Worm (Caenorhabditis elegans) whole organism, young adult: ENCODE data around the gene F23B12.1.
A peak's percentile ranks its signal among the peaks of the same experiment; 100 is the strongest.

Source experiments
- B0261.1 ChIP-seq: sonication (generic microtip); optimal IDR thresholded peaks from 2 replicates; lab custom pipeline; 2016; ENCODE audit warnings: mild to moderate bottlenecking, missing genetic modification characterization, moderate library complexity, missing compliant biosample characterization
- B0336.3 ChIP-seq: fragments of 200-800 bp; sonication (Bioruptor generic); IDR thresholded peaks from 2 replicates; pipeline ENCODE4 v1.3.6; 2022; ENCODE audit warnings: missing genetic modification characterization, missing compliant biosample characterization
- C17E4.6 ChIP-seq: fragments of 200-800 bp; sonication (Bioruptor generic); IDR thresholded peaks from 2 replicates; pipeline ENCODE4 v1.3.6; 2022; ENCODE audit warnings: missing genetic modification reagents, missing genetic modification characterization, missing compliant biosample characterization
- F10E7.11 ChIP-seq: sonication (generic microtip); optimal IDR thresholded peaks from 2 replicates; lab custom pipeline; 2017; ENCODE audit warnings: mild to moderate bottlenecking, missing genetic modification characterization, moderate library complexity, missing compliant biosample characterization
- F22D6.2 ChIP-seq: sonication (generic microtip); optimal IDR thresholded peaks from 2 replicates; lab custom pipeline; 2016; ENCODE audit warnings: mild to moderate bottlenecking, missing genetic modification characterization, missing compliant biosample characterization
- F23B12.7 ChIP-seq: sonication (generic microtip); optimal IDR thresholded peaks from 2 replicates; lab custom pipeline; 2017; ENCODE audit warnings: missing genetic modification characterization, mild to moderate bottlenecking, missing compliant biosample characterization, antibody characterized with exemption, moderate library complexity; ENCODE audit not compliant: insufficient read depth
- F37B4.10 ChIP-seq: fragments of 200-800 bp; sonication (Bioruptor generic); IDR thresholded peaks from 2 replicates; pipeline ENCODE4 v1.3.6; 2022; ENCODE audit warnings: missing genetic modification characterization, missing compliant biosample characterization
- T26A5.8 ChIP-seq: sonication (generic microtip); optimal IDR thresholded peaks from 2 replicates; lab custom pipeline; 2016; ENCODE audit warnings: missing genetic modification characterization, missing compliant biosample characterization
- athp-1 ChIP-seq: sonication (generic microtip); optimal IDR thresholded peaks from 2 replicates; lab custom pipeline; 2017; ENCODE audit warnings: mild to moderate bottlenecking, missing genetic modification characterization, missing compliant biosample characterization
- attf-5 ChIP-seq: fragments of 200-800 bp; sonication (Bioruptor generic); optimal IDR thresholded peaks from 2 replicates; lab custom pipeline; 2018; ENCODE audit warnings: mild to moderate bottlenecking, missing genetic modification characterization, missing compliant biosample characterization
- ccch-3 ChIP-seq: fragments of 200-800 bp; sonication (Bioruptor generic); optimal IDR thresholded peaks from 2 replicates; lab custom pipeline; 2018; ENCODE audit warnings: mild to moderate bottlenecking, missing genetic modification characterization, missing compliant biosample characterization
- ceh-100 ChIP-seq: fragments of 200-800 bp; sonication (Bioruptor generic); IDR thresholded peaks from 2 replicates; pipeline ENCODE4 v1.3.6; 2022; ENCODE audit warnings: missing genetic modification reagents, missing genetic modification characterization, missing compliant biosample characterization
- ceh-27 ChIP-seq: fragments of 200-800 bp; sonication (Bioruptor generic); optimal IDR thresholded peaks from 2 replicates; lab custom pipeline; 2018; ENCODE audit warnings: mild to moderate bottlenecking, missing genetic modification characterization, moderate library complexity, missing compliant biosample characterization
- ceh-40 ChIP-seq: fragments of 200-800 bp; sonication (Bioruptor generic); IDR thresholded peaks from 2 replicates; pipeline ENCODE4 v1.3.6; 2022; ENCODE audit warnings: missing genetic modification characterization, missing compliant biosample characterization
- ceh-79 ChIP-seq: sonication (generic microtip); optimal IDR thresholded peaks from 2 replicates; lab custom pipeline; 2017; ENCODE audit warnings: mild to moderate bottlenecking, missing genetic modification characterization, missing compliant biosample characterization
- ceh-91 ChIP-seq: fragments of 200-800 bp; sonication (Bioruptor generic); IDR thresholded peaks from 2 replicates; pipeline ENCODE4 v1.3.6; 2022; ENCODE audit warnings: missing genetic modification reagents, missing genetic modification characterization, missing compliant biosample characterization
- die-1 ChIP-seq: sonication (generic microtip); optimal IDR thresholded peaks from 2 replicates; lab custom pipeline; 2016; ENCODE audit warnings: missing genotype, mild to moderate bottlenecking, missing genetic modification characterization, missing compliant biosample characterization
- dox-1 ChIP-seq: fragments of 200-800 bp; sonication (Bioruptor generic); IDR thresholded peaks from 2 replicates; pipeline ENCODE4 v1.3.6; 2022; ENCODE audit warnings: missing genetic modification reagents, missing genetic modification characterization, missing compliant biosample characterization
- efl-1 ChIP-seq: fragments of 150-350 bp; optimal IDR thresholded peaks from 2 replicates; lab custom pipeline; 2014; ENCODE audit warnings: missing biosample characterization, missing genetic modification reagents, missing genetic modification characterization
- egl-18 ChIP-seq: fragments of 200-800 bp; sonication (Bioruptor generic); IDR thresholded peaks from 2 replicates; pipeline ENCODE4 v1.3.6; 2022; ENCODE audit warnings: missing genetic modification reagents, missing genetic modification characterization, missing compliant biosample characterization
- egrh-3 ChIP-seq: fragments of 200-800 bp; sonication (Bioruptor generic); IDR thresholded peaks from 2 replicates; pipeline ENCODE4 v1.3.6; 2022; ENCODE audit warnings: missing genetic modification reagents, missing genetic modification characterization, missing compliant biosample characterization
- ekl-4 ChIP-seq: fragments of 200-800 bp; sonication (Bioruptor generic); IDR thresholded peaks from 2 replicates; pipeline ENCODE4 v1.3.6; 2022; ENCODE audit warnings: missing genetic modification reagents, missing genetic modification characterization, missing compliant biosample characterization
- ets-4 ChIP-seq: fragments of 200-800 bp; sonication (Bioruptor generic); optimal IDR thresholded peaks from 2 replicates; lab custom pipeline; 2018; ENCODE audit warnings: mild to moderate bottlenecking, missing genetic modification characterization, missing compliant biosample characterization
- gei-17 ChIP-seq: fragments of 200-800 bp; sonication (Bioruptor generic); optimal IDR thresholded peaks from 2 replicates; lab custom pipeline; 2018; ENCODE audit warnings: mild to moderate bottlenecking, missing genetic modification characterization, missing compliant biosample characterization
- hlh-12 ChIP-seq: sonication (generic microtip); optimal IDR thresholded peaks from 2 replicates; lab custom pipeline; 2016; ENCODE audit warnings: missing genetic modification characterization, missing compliant biosample characterization
- hrde-1 ChIP-seq: sonication (generic microtip); optimal IDR thresholded peaks from 2 replicates; lab custom pipeline; 2016; ENCODE audit warnings: missing genetic modification characterization, mild to moderate bottlenecking, missing compliant biosample characterization, moderate library complexity, missing genotype, missing genetic modification reagents, borderline replicate concordance
- hsf-1 ChIP-seq: fragments of 200-800 bp; sonication (Bioruptor generic); IDR thresholded peaks from 2 replicates; pipeline ENCODE4 v1.3.6; 2022; ENCODE audit warnings: missing genetic modification reagents, missing genetic modification characterization, missing compliant biosample characterization
- lag-1 ChIP-seq: fragments of 200-800 bp; sonication (Bioruptor generic); IDR thresholded peaks from 2 replicates; pipeline ENCODE4 v1.3.6; 2022; ENCODE audit warnings: missing genetic modification reagents, missing genetic modification characterization, missing compliant biosample characterization
- lin-26 ChIP-seq: fragments of 200-800 bp; sonication (Bioruptor generic); IDR thresholded peaks from 2 replicates; pipeline ENCODE4 v1.3.6; 2022; ENCODE audit warnings: missing genetic modification reagents, missing genetic modification characterization, missing compliant biosample characterization
- lin-40 ChIP-seq: sonication (generic microtip); optimal IDR thresholded peaks from 2 replicates; lab custom pipeline; 2016; ENCODE audit warnings: missing genetic modification characterization, mild to moderate bottlenecking, missing compliant biosample characterization, missing genotype, missing genetic modification reagents
- lsl-1 ChIP-seq: fragments of 200-800 bp; sonication (Bioruptor generic); optimal IDR thresholded peaks from 2 replicates; lab custom pipeline; 2018; ENCODE audit warnings: mild to moderate bottlenecking, missing genetic modification characterization, moderate library complexity, missing compliant biosample characterization
- lsy-27 ChIP-seq: sonication (generic microtip); optimal IDR thresholded peaks from 2 replicates; lab custom pipeline; 2017; ENCODE audit warnings: missing genetic modification characterization, mild to moderate bottlenecking, missing compliant biosample characterization, antibody characterized with exemption, missing genotype, borderline replicate concordance; ENCODE audit not compliant: insufficient read depth
- madf-6 ChIP-seq: fragments of 200-800 bp; sonication (Bioruptor generic); IDR thresholded peaks from 2 replicates; pipeline ENCODE4 v1.3.6; 2022; ENCODE audit warnings: missing genetic modification reagents, missing genetic modification characterization, missing compliant biosample characterization
- mxl-1 ChIP-seq: sonication (generic microtip); optimal IDR thresholded peaks from 2 replicates; lab custom pipeline; 2016; ENCODE audit warnings: missing genetic modification characterization, missing compliant biosample characterization
- nfya-2 ChIP-seq: fragments of 200-800 bp; sonication (Bioruptor generic); IDR thresholded peaks from 2 replicates; pipeline ENCODE4 v1.3.6; 2022; ENCODE audit warnings: missing genetic modification reagents, missing genetic modification characterization, missing compliant biosample characterization
- nhr-80 ChIP-seq: sonication (generic microtip); optimal IDR thresholded peaks from 2 replicates; lab custom pipeline; 2016; ENCODE audit warnings: missing genetic modification characterization, missing compliant biosample characterization
- rcor-1 ChIP-seq: fragments of 200-800 bp; sonication (Bioruptor generic); IDR thresholded peaks from 2 replicates; pipeline ENCODE4 v1.3.6; 2022; ENCODE audit warnings: missing genetic modification reagents, missing genetic modification characterization, missing compliant biosample characterization
- rec-8 ChIP-seq, 2 experiments: sonication (generic microtip); optimal IDR thresholded peaks; 2 replicates each; lab custom pipeline; 2016; ENCODE audit warnings: mild to moderate bottlenecking in 2 of 2, missing genetic modification characterization in 2 of 2, missing genetic modification reagents in 2 of 2, missing genotype in 2 of 2, missing biosample characterization in 1 of 2, missing compliant biosample characterization in 1 of 2, moderate library complexity in 1 of 2
- rpc-1 ChIP-seq, 2 experiments: fragments of 150-350 bp in 1 of 2; sonication (generic microtip) in 1 of 2; optimal IDR thresholded peaks; 2 replicates each; lab custom pipeline; 2014 to 2018; ENCODE audit warnings: missing biosample characterization in 1 of 2, missing genetic modification characterization in 1 of 2, missing genetic modification reagents in 1 of 2, missing genotype in 1 of 2
- snpc-1.3 ChIP-seq: sonication (generic microtip); optimal IDR thresholded peaks from 2 replicates; lab custom pipeline; 2017; ENCODE audit warnings: missing genetic modification characterization, mild to moderate bottlenecking, missing compliant biosample characterization, antibody characterized with exemption, moderate library complexity, missing genotype, missing genetic modification reagents; ENCODE audit not compliant: insufficient read depth
- snpc-4 ChIP-seq, 5 experiments: fragments of 150-350 bp in 1 of 5; sonication (generic microtip) in 4 of 5; optimal IDR thresholded peaks; 2 replicates each; lab custom pipeline; 2014 to 2018; ENCODE audit warnings: missing genetic modification characterization in 5 of 5, missing biosample characterization in 3 of 5, antibody characterized with exemption in 2 of 5, mild to moderate bottlenecking in 2 of 5, missing compliant biosample characterization in 2 of 5, missing genotype in 2 of 5, moderate library complexity in 2 of 5, missing genetic modification reagents in 1 of 5
- somi-1 ChIP-seq: fragments of 200-800 bp; sonication (Bioruptor generic); optimal IDR thresholded peaks from 2 replicates; lab custom pipeline; 2018; ENCODE audit warnings: mild to moderate bottlenecking, missing genetic modification characterization, missing compliant biosample characterization
- sptf-2 ChIP-seq: fragments of 200-800 bp; sonication (Bioruptor generic); optimal IDR thresholded peaks from 2 replicates; lab custom pipeline; 2018; ENCODE audit warnings: mild to moderate bottlenecking, missing genetic modification characterization, missing compliant biosample characterization
- tlf-1 ChIP-seq: fragments of 200-800 bp; sonication (Bioruptor generic); optimal IDR thresholded peaks from 2 replicates; lab custom pipeline; 2018; ENCODE audit warnings: mild to moderate bottlenecking, missing genetic modification characterization, missing compliant biosample characterization
- zfh-2 ChIP-seq: fragments of 200-800 bp; sonication (Bioruptor generic); conservative IDR thresholded peaks from 2 replicates; pipeline ENCODE4 v1.3.6; 2022; ENCODE audit warnings: missing genetic modification reagents, missing genetic modification characterization, missing compliant biosample characterization
- ztf-25 ChIP-seq: fragments of 200-800 bp; sonication (Bioruptor generic); IDR thresholded peaks from 2 replicates; pipeline ENCODE4 v1.3.6; 2022; ENCODE audit warnings: missing genetic modification reagents, missing genetic modification characterization, missing compliant biosample characterization

The F23B12.1 gene

ce11 chrV:14414964-14415564 is 13.9 kb upstream of the F23B12.1 start, which contains the start of the genes nxf-1 and C15H11.11 (continued):
- no peak for TF ChIP-seq athp-1 (tag; lab: Kevin White, UChicago)
- no peak for TF ChIP-seq rec-8 (tag; optimal IDR thresholded peaks at IDR 0.05; lab: Kevin White, UChicago)
- TF ChIP-seq snpc-4 (GFP tag; optimal IDR thresholded peaks at IDR 0.05; lab: Kevin White, UChicago), result no peak
- peak in 3 of 4 experiments; percentile 50 to 72 (median 61) for TF ChIP-seq snpc-4 (tag; optimal IDR thresholded peaks at IDR 0.05; lab: Kevin White, UChicago)
- no peak for TF ChIP-seq egrh-3 (GFP tag; lab: Robert Waterston, UW)
- TF ChIP-seq ceh-79 (tag; lab: Kevin White, UChicago), result no peak
- TF ChIP-seq lag-1 (GFP tag; lab: Robert Waterston, UW), result no peak
- TF ChIP-seq B0336.3 (GFP tag; lab: Robert Waterston, UW), result peak; percentile 14; the same call in 1 of the 2 replicates
- TF ChIP-seq ceh-27 (GFP tag; lab: Kevin White, UChicago), result no peak
- TF ChIP-seq gei-17 (GFP tag; lab: Kevin White, UChicago), result no peak
- no peak for TF ChIP-seq F22D6.2 (tag; lab: Kevin White, UChicago)
- TF ChIP-seq F37B4.10 (GFP tag; lab: Robert Waterston, UW), result no peak
- no peak for TF ChIP-seq nfya-2 (GFP tag; lab: Robert Waterston, UW)
- TF ChIP-seq B0261.1 (tag; lab: Kevin White, UChicago), result no peak
- no peak for TF ChIP-seq hlh-12 (tag; lab: Kevin White, UChicago)
- no peak for TF ChIP-seq efl-1
- no peak for TF ChIP-seq ceh-91 (GFP tag; lab: Robert Waterston, UW)
- TF ChIP-seq F23B12.7, result peak; percentile 51
- no peak for TF ChIP-seq ccch-3 (GFP tag; lab: Kevin White, UChicago)
- no peak for TF ChIP-seq C17E4.6
- TF ChIP-seq ets-4, result no peak
- TF ChIP-seq F10E7.11 (tag; lab: Kevin White, UChicago), result no peak
- peak; percentile 68 for TF ChIP-seq lin-40 (tag; lab: Kevin White, UChicago)
- 0 out of 2 replicates have a peak, but pooled peaks have one; percentile 31 for TF ChIP-seq ekl-4 (GFP tag; lab: Robert Waterston, UW)
- TF ChIP-seq T26A5.8 (tag; lab: Kevin White, UChicago), result no peak
- TF ChIP-seq ceh-100 (GFP tag; lab: Robert Waterston, UW), result peak; percentile 44; the same call in 1 of the 2 replicates
- 0 out of 2 replicates have a peak, but pooled peaks have one; percentile 5 for TF ChIP-seq lin-26
- TF ChIP-seq zfh-2 (GFP tag; lab: Robert Waterston, UW), result no peak
- peak; percentile 29 for TF ChIP-seq snpc-1.3 (tag; lab: Kevin White, UChicago)
- no peak for TF ChIP-seq ceh-40
- peak; percentile 83 for TF ChIP-seq nhr-80 (tag; lab: Kevin White, UChicago)
- no peak for TF ChIP-seq lsy-27 (tag; lab: Kevin White, UChicago)
- peak; percentile 77 for TF ChIP-seq lsl-1
- 0 out of 2 replicates have a peak, but pooled peaks have one; percentile 36 for TF ChIP-seq rcor-1 (GFP tag; lab: Robert Waterston, UW)
- no peak for TF ChIP-seq rpc-1 (optimal IDR thresholded peaks at IDR 0.05; lab: Kevin White, UChicago)
- TF ChIP-seq rpc-1 (tag; optimal IDR thresholded peaks at IDR 0.05; lab: Kevin White, UChicago), result no peak
- no peak for TF ChIP-seq sptf-2
- TF ChIP-seq madf-6 (GFP tag; lab: Robert Waterston, UW), result 0 out of 2 replicates have a peak, but pooled peaks have one; percentile 22
- TF ChIP-seq tlf-1 (GFP tag; lab: Kevin White, UChicago), result peak; percentile 3
- TF ChIP-seq dox-1 (GFP tag; lab: Robert Waterston, UW), result peak; percentile 55
- no peak for TF ChIP-seq egl-18 (GFP tag; lab: Robert Waterston, UW)
- no peak for TF ChIP-seq mxl-1 (tag; lab: Kevin White, UChicago)
- TF ChIP-seq attf-5 (GFP tag; lab: Kevin White, UChicago), result peak; percentile 56
- TF ChIP-seq die-1 (tag; lab: Kevin White, UChicago), result no peak
- TF ChIP-seq ztf-25, result no peak
- 0 out of 2 replicates have a peak, but pooled peaks have one; percentile 35 for TF ChIP-seq hsf-1 (GFP tag; lab: Robert Waterston, UW)
- no peak for TF ChIP-seq hrde-1
- no peak for TF ChIP-seq somi-1 (GFP tag; lab: Kevin White, UChicago)
